Worm (Caenorhabditis elegans) whole organism, mixed stage, embryonic: ENCODE measurements around the gene srd-3.

ENCODE experiments used
- elt-1 ChIP-seq: sonication (generic microtip); optimal IDR thresholded peaks from 2 replicates; lab custom pipeline; 2017; ENCODE audit warnings: missing genetic modification characterization, mild to moderate bottlenecking, missing compliant biosample characterization, antibody characterized with exemption, moderate library complexity, borderline replicate concordance; ENCODE audit not compliant: insufficient read depth
- elt-3 ChIP-seq: fragments of 150-350 bp; optimal IDR thresholded peaks from 2 replicates; lab custom pipeline; 2014; ENCODE audit warnings: missing biosample characterization, missing genetic modification characterization
- nhr-237 ChIP-seq: fragments of 150-350 bp; optimal IDR thresholded peaks from 2 replicates; lab custom pipeline; 2014; ENCODE audit warnings: missing biosample characterization, missing genetic modification characterization
- snpc-4 ChIP-seq: fragments of 150-350 bp; optimal IDR thresholded peaks from 2 replicates; lab custom pipeline; 2014; ENCODE audit warnings: missing biosample characterization, missing genetic modification characterization
- ztf-11 ChIP-seq: fragments of 150-350 bp; optimal IDR thresholded peaks from 2 replicates; lab custom pipeline; 2014; ENCODE audit warnings: missing biosample characterization, missing genetic modification characterization

DNA sequence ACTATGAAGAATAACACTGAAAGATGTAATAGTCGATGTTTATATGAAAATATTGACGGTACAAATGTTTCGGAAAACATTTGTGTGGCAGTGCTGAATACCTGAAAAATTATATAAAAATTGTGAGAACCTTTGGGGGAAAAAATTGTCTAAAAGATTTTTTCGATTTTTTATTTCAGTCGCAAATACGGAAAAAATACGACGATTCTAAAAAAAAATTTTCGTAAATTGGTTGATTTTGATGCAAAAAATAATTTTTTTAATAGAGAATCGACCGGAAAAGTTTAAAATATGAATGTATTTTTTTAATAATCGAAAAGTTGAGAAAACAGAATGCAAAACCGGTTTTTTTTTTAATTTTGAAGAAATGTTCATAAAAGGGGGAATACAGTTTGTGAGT lies 33.7 kb downstream of the srd-3 start, which contains the start of gene C50D2.7:
- TF ChIP-seq nhr-237 (no peak), snpc-4 (tag; lab: Kevin White, UChicago) (no peak), elt-3 (tag; lab: Kevin White, UChicago) (no peak), elt-1 (tag; lab: Kevin White, UChicago) (no peak), ztf-11 (tag; lab: Kevin White, UChicago) (no peak)
